Worm (Caenorhabditis elegans) whole organism, L3 larva: ENCODE data around the gene F41E6.5.

Experiments used
- ama-1 ChIP-seq: fragments of 150-350 bp; optimal IDR thresholded peaks from 2 replicates; lab custom pipeline; 2018
- elt-2 ChIP-seq: sonication (generic microtip); optimal IDR thresholded peaks from 2 replicates; lab custom pipeline; 2016; ENCODE audit warnings: missing genetic modification reagents, mild to moderate bottlenecking, missing genetic modification characterization, missing compliant biosample characterization
- elt-3 ChIP-seq, 3 experiments: fragments of 150-350 bp in 1 of 3; sonication (generic microtip) in 2 of 3; optimal IDR thresholded peaks; 2 replicates in 2 of 3; 4 replicates in 1 of 3; lab custom pipeline; 2014 to 2017; ENCODE audit warnings: missing biosample characterization in 3 of 3, missing genetic modification characterization in 3 of 3
- hmg-11 ChIP-seq: sonication (generic microtip); optimal IDR thresholded peaks from 2 replicates; lab custom pipeline; 2016; ENCODE audit warnings: missing genetic modification characterization, missing compliant biosample characterization
- lin-15B ChIP-seq: fragments of 150-350 bp; optimal IDR thresholded peaks from 2 replicates; lab custom pipeline; 2014; ENCODE audit warnings: missing biosample characterization, missing genetic modification characterization
- nhr-237 ChIP-seq: fragments of 150-350 bp; optimal IDR thresholded peaks from 2 replicates; lab custom pipeline; 2014; ENCODE audit warnings: missing biosample characterization, missing genetic modification characterization
- nhr-76 ChIP-seq: fragments of 150-350 bp; sonication (generic microtip); optimal IDR thresholded peaks from 5 replicates; lab custom pipeline; 2014; ENCODE audit warnings: missing biosample characterization, missing genetic modification characterization
- nhr-77 ChIP-seq: fragments of 150-350 bp; optimal IDR thresholded peaks from 2 replicates; lab custom pipeline; 2014; ENCODE audit warnings: missing biosample characterization, missing genetic modification characterization
- pha-4 ChIP-seq: fragments of 150-350 bp; optimal IDR thresholded peaks from 2 replicates; lab custom pipeline; 2014; ENCODE audit warnings: missing biosample characterization, missing genetic modification reagents, missing genetic modification characterization
- tbx-2 ChIP-seq: sonication (generic microtip); optimal IDR thresholded peaks from 2 replicates; lab custom pipeline; 2016; ENCODE audit warnings: mild to moderate bottlenecking, missing genetic modification characterization, missing compliant biosample characterization
- unc-39 ChIP-seq: sonication (generic microtip); optimal IDR thresholded peaks from 4 replicates; lab custom pipeline; 2017; ENCODE audit warnings: missing biosample characterization, missing genetic modification characterization

ce11 chrV:8565075-8565474 lies 38.2 kb upstream of the F41E6.5 start, which contains the start of gene F25G6.8:
- TF ChIP-seq elt-3 (tag; optimal IDR thresholded peaks at IDR 0.05; lab: Kevin White, UChicago) (no peak), nhr-77 (tag; lab: Kevin White, UChicago) (no peak), ama-1 (lab: Kevin White, UChicago) (no peak), lin-15B (tag; lab: Kevin White, UChicago) (no peak), pha-4 (tag; lab: Kevin White, UChicago) (no peak), tbx-2 (no peak), hmg-11 (tag; lab: Kevin White, UChicago) (no peak), unc-39 (tag; lab: Kevin White, UChicago) (no peak), nhr-237 (tag; lab: Kevin White, UChicago) (no peak), nhr-76 (no peak), elt-2 (tag; lab: Kevin White, UChicago) (no peak)
